Worm (Caenorhabditis elegans) whole organism, early embryonic: ENCODE data around the gene F10D7.3.

ENCODE experiments used
- B0310.2 ChIP-seq: sonication (generic microtip); optimal IDR thresholded peaks from 2 replicates; lab custom pipeline; 2016; ENCODE audit warnings: mild to moderate bottlenecking, missing genetic modification characterization, missing compliant biosample characterization
- F13C5.2 ChIP-seq: sonication (generic microtip); optimal IDR thresholded peaks from 2 replicates; lab custom pipeline; 2017; ENCODE audit warnings: mild to moderate bottlenecking, missing genetic modification characterization, inconsistent platforms, missing compliant biosample characterization
- ama-1 ChIP-seq: fragments of 150-350 bp; optimal IDR thresholded peaks from 2 replicates; lab custom pipeline; 2014
- ceh-13 ChIP-seq: fragments of 200-800 bp; sonication (Bioruptor generic); optimal IDR thresholded peaks from 2 replicates; lab custom pipeline; 2018; ENCODE audit warnings: mild to moderate bottlenecking, missing genetic modification characterization, missing compliant biosample characterization
- ceh-36 ChIP-seq: sonication (generic microtip); optimal IDR thresholded peaks from 2 replicates; lab custom pipeline; 2016; ENCODE audit warnings: missing genetic modification characterization, inconsistent platforms, missing compliant biosample characterization
- flt-1 ChIP-seq: fragments of 200-800 bp; sonication (Bioruptor generic); IDR thresholded peaks from 2 replicates; pipeline ENCODE4 v1.3.6; 2022; ENCODE audit warnings: missing genetic modification characterization, missing compliant biosample characterization
- hmbx-1 ChIP-seq: sonication (generic microtip); optimal IDR thresholded peaks from 2 replicates; lab custom pipeline; 2016; ENCODE audit warnings: mild to moderate bottlenecking, missing genetic modification characterization, missing compliant biosample characterization
- hmg-4 ChIP-seq: fragments of 200-800 bp; sonication (Bioruptor generic); optimal IDR thresholded peaks from 2 replicates; lab custom pipeline; 2018; ENCODE audit warnings: mild to moderate bottlenecking, missing genetic modification characterization, missing compliant biosample characterization
- pes-1 ChIP-seq: fragments of 200-800 bp; sonication (Bioruptor generic); IDR thresholded peaks from 2 replicates; pipeline ENCODE4 v1.3.6; 2022; ENCODE audit warnings: missing genetic modification reagents, missing genetic modification characterization, missing compliant biosample characterization
- scrt-1 ChIP-seq: fragments of 200-800 bp; sonication (Bioruptor generic); IDR thresholded peaks from 2 replicates; pipeline ENCODE4 v1.3.6; 2022; ENCODE audit warnings: missing genetic modification characterization, missing compliant biosample characterization
- tbx-11 ChIP-seq: fragments of 200-800 bp; sonication (Bioruptor generic); IDR thresholded peaks from 2 replicates; pipeline ENCODE4 v1.3.6; 2022; ENCODE audit warnings: missing genetic modification characterization, missing compliant biosample characterization
- tra-4 ChIP-seq: sonication (generic microtip); optimal IDR thresholded peaks from 2 replicates; lab custom pipeline; 2017; ENCODE audit warnings: missing genetic modification characterization, missing compliant biosample characterization

DNA sequence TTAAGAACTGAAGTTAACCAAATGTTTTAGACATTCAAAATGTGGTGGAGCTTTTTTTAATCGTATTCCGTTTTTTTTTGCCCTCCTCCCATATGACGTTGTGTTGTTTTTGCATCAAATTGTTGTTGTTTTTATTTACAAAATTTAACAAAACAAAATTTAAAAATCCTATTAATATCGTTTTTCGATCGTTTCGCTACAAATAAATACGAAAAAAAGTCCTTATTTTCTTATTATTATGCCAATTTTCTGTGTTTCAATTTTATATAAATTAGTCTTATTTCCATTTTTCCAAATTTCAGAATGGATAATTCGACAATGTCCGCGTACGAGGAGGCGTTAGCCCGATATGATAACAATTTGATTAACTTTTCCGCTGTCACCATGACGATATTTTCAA lies 15.0 kb downstream of the F10D7.3 start, which contains the start of gene npr-36:
- TF ChIP-seq ama-1 (lab: Kevin White, UChicago) (no peak), B0310.2 (tag; lab: Kevin White, UChicago) (no peak), pes-1 (GFP tag; lab: Robert Waterston, UW) (no peak), ceh-36 (no peak), flt-1 (GFP tag; lab: Robert Waterston, UW) (no peak), tra-4 (tag; lab: Kevin White, UChicago) (no peak), ceh-13 (GFP tag; lab: Kevin White, UChicago) (no peak), hmg-4 (no peak), scrt-1 (no peak), F13C5.2 (tag; lab: Kevin White, UChicago) (no peak), hmbx-1 (no peak), tbx-11 (GFP tag; lab: Robert Waterston, UW) (no peak)
